Fruit fly (Drosophila melanogaster): ENCODE measurements around the gene CG13607.

Gene CG13607

dm6 chr3R:24112320-24113069 is 3.6 kb downstream of the CG13607 start, which contains the start of gene CG13605 (continued):
- peak; percentile 63; the same call in 2 of the 3 replicates for TF ChIP-seq Aef1 (GFP tag; IDR thresholded peaks at IDR 0.05)
- TF ChIP-seq disco-r (GFP tag; optimal IDR thresholded peaks at IDR 0.05): no peak
- TF ChIP-seq inv (GFP tag; IDR thresholded peaks at IDR 0.05; ENCODE audit: partially characterized antibody): no peak
- peak; percentile 35 for TF ChIP-seq ewg (GFP tag; optimal IDR thresholded peaks at IDR 0.05)
- TF ChIP-seq sug (tag; optimal IDR thresholded peaks at IDR 0.05): peak; percentile 23
- peak; percentile 14 for TF ChIP-seq Dad (GFP tag; optimal IDR thresholded peaks at IDR 0.05)
- TF ChIP-seq CG2712 (tag; optimal IDR thresholded peaks at IDR 0.05): peak; percentile 80
- no peak for TF ChIP-seq fd102C (GFP tag; optimal IDR thresholded peaks at IDR 0.05)
- TF ChIP-seq Sox102F (GFP tag; optimal IDR thresholded peaks at IDR 0.05): peak; percentile 82
- no peak for TF ChIP-seq NC2α (GFP tag; optimal IDR thresholded peaks at IDR 0.05)
- TF ChIP-seq CG10147 (GFP tag; optimal IDR thresholded peaks at IDR 0.05): peak; percentile 79
- no peak; the same call in 1 of the 2 replicates for TF ChIP-seq sens-2 (GFP tag; IDR thresholded peaks at IDR 0.05)
- TF ChIP-seq gcm (GFP tag; optimal IDR thresholded peaks at IDR 0.05): peak; percentile 84
- TF ChIP-seq B-H2 (GFP tag; optimal IDR thresholded peaks at IDR 0.05): peak; percentile 57
- TF ChIP-seq unc-4 (GFP tag; IDR thresholded peaks at IDR 0.05; ENCODE audit: partially characterized antibody): no peak
- TF ChIP-seq CG13296 (GFP tag; optimal IDR thresholded peaks at IDR 0.05): peak; percentile 82
- TF ChIP-seq nmo (GFP tag; optimal IDR thresholded peaks at IDR 0.05): peak; percentile 57
- no peak for TF ChIP-seq Hey (tag; optimal IDR thresholded peaks at IDR 0.05)
- peak; percentile 25 for TF ChIP-seq vfl (GFP tag; optimal IDR thresholded peaks at IDR 0.05)
- TF ChIP-seq pan (optimal IDR thresholded peaks at IDR 0.05): no peak
- peak in 1 of 2 experiments; percentile 82 for TF ChIP-seq pan (GFP tag; optimal IDR thresholded peaks at IDR 0.05 in 1 of 2, IDR thresholded peaks at IDR 0.05 in 1 of 2)
- TF ChIP-seq CG6813 (GFP tag; optimal IDR thresholded peaks at IDR 0.05): peak; percentile 78
- TF ChIP-seq CG10979 (tag; optimal IDR thresholded peaks at IDR 0.05): peak; percentile 69
- peak; percentile 63 for TF ChIP-seq H2.0 (GFP tag; IDR thresholded peaks at IDR 0.05)
- peak; percentile 76 for TF ChIP-seq lmd (GFP tag; IDR thresholded peaks at IDR 0.05)
- peak; percentile 75; the same call in 1 of the 2 replicates for TF ChIP-seq chm (GFP tag; IDR thresholded peaks at IDR 0.05)
- no peak for TF ChIP-seq tup (GFP tag; optimal IDR thresholded peaks at IDR 0.05)
- no peak for TF ChIP-seq NK7.1 (GFP tag; optimal IDR thresholded peaks at IDR 0.05)
- TF ChIP-seq CG34422 (GFP tag; IDR thresholded peaks at IDR 0.05): peak; percentile 74; the same call in 2 of the 3 replicates
- TF ChIP-seq CG12659 (GFP tag; optimal IDR thresholded peaks at IDR 0.05): peak; percentile 89
- no peak for TF ChIP-seq HmgD (GFP tag; optimal IDR thresholded peaks at IDR 0.05)
- peak; percentile 63; the same call in 1 of the 2 replicates for TF ChIP-seq amos (GFP tag; IDR thresholded peaks at IDR 0.05; ENCODE audit: partially characterized antibody)
- TF ChIP-seq wor (GFP tag; IDR thresholded peaks at IDR 0.05): 0 out of 2 replicates have a peak, but pooled peaks have one; percentile 28
- TF ChIP-seq ssp (GFP tag; IDR thresholded peaks at IDR 0.05): no peak
- peak; percentile 57 for TF ChIP-seq CG10654 (GFP tag; optimal IDR thresholded peaks at IDR 0.05)
- peak; percentile 84 for TF ChIP-seq gfzf (GFP tag; optimal IDR thresholded peaks at IDR 0.05)
- no peak for TF ChIP-seq CG11398 (GFP tag; optimal IDR thresholded peaks at IDR 0.05)
- TF ChIP-seq mirr (GFP tag; optimal IDR thresholded peaks at IDR 0.05): peak; percentile 6
- TF ChIP-seq Myb (GFP tag; optimal IDR thresholded peaks at IDR 0.05): peak; percentile 23
- peak; percentile 65 for TF ChIP-seq CG7745 (tag; optimal IDR thresholded peaks at IDR 0.05)
- TF ChIP-seq CG15011 (GFP tag; optimal IDR thresholded peaks at IDR 0.05): peak; percentile 60
- peak; percentile 35 for TF ChIP-seq Side (GFP tag; optimal IDR thresholded peaks at IDR 0.05)
- peak; percentile 79 for TF ChIP-seq sens (GFP tag)
- 0 out of 3 replicates have a peak, but pooled peaks have one; percentile 44 for TF ChIP-seq CG34224 (GFP tag; IDR thresholded peaks at IDR 0.05; ENCODE audit: partially characterized antibody)
- TF ChIP-seq hb (GFP tag; IDR thresholded peaks at IDR 0.05; ENCODE audit: partially characterized antibody): no peak
- TF ChIP-seq tll (GFP tag; optimal IDR thresholded peaks at IDR 0.05): no peak
- peak; percentile 72 for TF ChIP-seq CG13424 (tag; optimal IDR thresholded peaks at IDR 0.05)
- TF ChIP-seq CG3065 (GFP tag; optimal IDR thresholded peaks at IDR 0.05): peak; percentile 3
